Fruit fly (Drosophila melanogaster): ENCODE measurements around the gene Glyp.
A peak's percentile ranks its signal among the peaks of the same experiment; 100 is the strongest.

The Glyp gene

DNA sequence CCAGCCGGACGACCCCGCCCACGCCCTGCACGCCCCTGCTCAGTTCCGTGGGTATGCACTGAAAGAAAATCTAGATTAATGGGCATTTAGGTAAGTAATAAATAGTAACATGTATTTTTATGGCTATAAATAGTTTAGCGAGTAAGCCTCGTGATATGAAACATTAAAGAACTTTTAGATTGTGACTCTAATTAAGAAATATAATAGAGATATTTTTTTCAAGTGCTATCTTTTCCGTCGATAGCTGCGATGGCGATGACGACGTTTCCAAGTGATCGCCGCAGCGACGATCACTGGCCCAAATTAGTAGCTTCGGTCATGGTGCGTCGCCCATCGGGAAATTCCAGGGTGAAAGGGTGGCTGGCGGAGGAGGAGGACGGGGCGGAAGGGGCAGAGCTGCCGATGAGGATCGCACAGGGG is 49.5 kb downstream of the Glyp start (continued):
- TF ChIP-seq CG3726 (GFP tag; IDR thresholded peaks at IDR 0.05), result peak; percentile 77; the same call in 2 of the 3 replicates
- TF ChIP-seq CG7745 (tag; optimal IDR thresholded peaks at IDR 0.05), result peak; percentile 19
- TF ChIP-seq wor (GFP tag; IDR thresholded peaks at IDR 0.05), result peak; percentile 87
- peak; percentile 15 for TF ChIP-seq Myb (GFP tag; optimal IDR thresholded peaks at IDR 0.05)
- peak; percentile 82 for TF ChIP-seq BtbVII (GFP tag; optimal IDR thresholded peaks at IDR 0.05)
- TF ChIP-seq Doc3 (GFP tag; IDR thresholded peaks at IDR 0.05; ENCODE audit: partially characterized antibody), result no peak
- peak; percentile 86 for TF ChIP-seq CoRest (tag; optimal IDR thresholded peaks at IDR 0.05)
- TF ChIP-seq Doc2 (GFP tag; IDR thresholded peaks at IDR 0.05), result 0 out of 2 replicates have a peak, but pooled peaks have one; percentile 17
- peak; percentile 91 for TF ChIP-seq dysf (GFP tag; IDR thresholded peaks at IDR 0.05)
- TF ChIP-seq sob (GFP tag; IDR thresholded peaks at IDR 0.05), result peak; percentile 87
- TF ChIP-seq prd (optimal IDR thresholded peaks at IDR 0.05), result no peak
- TF ChIP-seq prd (GFP tag; IDR thresholded peaks at IDR 0.05), result peak; percentile 93
- TF ChIP-seq CG3838 (GFP tag; optimal IDR thresholded peaks at IDR 0.05), result peak; percentile 73
- peak; percentile 59 for TF ChIP-seq ERR (GFP tag; optimal IDR thresholded peaks at IDR 0.05)
- peak; percentile 80 for TF ChIP-seq fd102C (GFP tag; optimal IDR thresholded peaks at IDR 0.05)
- TF ChIP-seq mam (GFP tag; optimal IDR thresholded peaks at IDR 0.05), result peak; percentile 61
- peak; percentile 90 for TF ChIP-seq az2 (GFP tag; optimal IDR thresholded peaks at IDR 0.05)
- TF ChIP-seq jumu (GFP tag; optimal IDR thresholded peaks at IDR 0.05), result peak; percentile 75
- TF ChIP-seq stc (GFP tag; IDR thresholded peaks at IDR 0.05), result peak; percentile 91
- peak; percentile 78 for TF ChIP-seq CG5180 (GFP tag; optimal IDR thresholded peaks at IDR 0.05)
- peak; percentile 87 for TF ChIP-seq H2.0 (GFP tag; IDR thresholded peaks at IDR 0.05)
- no peak for TF ChIP-seq hb (GFP tag; IDR thresholded peaks at IDR 0.05; ENCODE audit: partially characterized antibody)
- TF ChIP-seq cwo (GFP tag; optimal IDR thresholded peaks at IDR 0.05), result peak; percentile 82
- no peak for TF ChIP-seq Scr (GFP tag; IDR thresholded peaks at IDR 0.05; ENCODE audit: partially characterized antibody)
- peak; percentile 3 for TF ChIP-seq sug (tag; optimal IDR thresholded peaks at IDR 0.05)
- TF ChIP-seq nerfin-2 (GFP tag; IDR thresholded peaks at IDR 0.05; ENCODE audit: partially characterized antibody), result no peak
- peak; percentile 80 for TF ChIP-seq CG4854 (GFP tag; optimal IDR thresholded peaks at IDR 0.05)
- no peak for TF ChIP-seq yki (optimal IDR thresholded peaks at IDR 0.05)
- peak; percentile 91 for TF ChIP-seq CG2875 (GFP tag; optimal IDR thresholded peaks at IDR 0.05)
- peak; percentile 47 for TF ChIP-seq CG30020 (tag; optimal IDR thresholded peaks at IDR 0.05)
- TF ChIP-seq fru (optimal IDR thresholded peaks at IDR 0.05), result no peak
- no peak for TF ChIP-seq br (optimal IDR thresholded peaks at IDR 0.05)
- TF ChIP-seq ATbp (GFP tag; optimal IDR thresholded peaks at IDR 0.05), result peak; percentile 95
- no peak for TF ChIP-seq Tbp (GFP tag; optimal IDR thresholded peaks at IDR 0.05)
- no peak for TF ChIP-seq D (optimal IDR thresholded peaks at IDR 0.05)
- peak; percentile 92 for TF ChIP-seq D (GFP tag; optimal IDR thresholded peaks at IDR 0.05)
- peak; percentile 39; the same call in 1 of the 2 replicates for TF ChIP-seq bowl (GFP tag; IDR thresholded peaks at IDR 0.05)
- TF ChIP-seq CG18619 (GFP tag; optimal IDR thresholded peaks at IDR 0.05), result peak; percentile 74
- TF ChIP-seq CG4820 (GFP tag; optimal IDR thresholded peaks at IDR 0.05), result peak; percentile 89
- peak; percentile 79 for TF ChIP-seq Nf-YB (GFP tag; optimal IDR thresholded peaks at IDR 0.05)
- TF ChIP-seq ap (GFP tag; IDR thresholded peaks at IDR 0.05), result peak; percentile 91
- TF ChIP-seq Bteb2 (GFP tag; optimal IDR thresholded peaks at IDR 0.05), result peak; percentile 58
- TF ChIP-seq Mes4 (GFP tag; optimal IDR thresholded peaks at IDR 0.05), result peak; percentile 76
- peak; percentile 87 for TF ChIP-seq CG10366 (GFP tag; IDR thresholded peaks at IDR 0.05)
- TF ChIP-seq Sox100B (GFP tag; optimal IDR thresholded peaks at IDR 0.05), result peak; percentile 89
- peak; percentile 79 for TF ChIP-seq chn (GFP tag; optimal IDR thresholded peaks at IDR 0.05)
- TF ChIP-seq dati (GFP tag; IDR thresholded peaks at IDR 0.05), result peak; percentile 89
- TF ChIP-seq CG15479 (GFP tag; optimal IDR thresholded peaks at IDR 0.05), result no peak
- TF ChIP-seq CG30403 (GFP tag; optimal IDR thresholded peaks at IDR 0.05), result peak; percentile 88
- peak; percentile 76 for TF ChIP-seq Lim3 (GFP tag; IDR thresholded peaks at IDR 0.05)
- TF ChIP-seq Dfd (GFP tag; optimal IDR thresholded peaks at IDR 0.05), result no peak
- peak; percentile 72 for TF ChIP-seq trh (GFP tag; optimal IDR thresholded peaks at IDR 0.05)
- peak; percentile 57; the same call in 1 of the 2 replicates for TF ChIP-seq CG43689 (GFP tag; IDR thresholded peaks at IDR 0.05)
